Worm (Caenorhabditis elegans): Measurements from ENCODE around the gene Y37E11AL.3.

DNA sequence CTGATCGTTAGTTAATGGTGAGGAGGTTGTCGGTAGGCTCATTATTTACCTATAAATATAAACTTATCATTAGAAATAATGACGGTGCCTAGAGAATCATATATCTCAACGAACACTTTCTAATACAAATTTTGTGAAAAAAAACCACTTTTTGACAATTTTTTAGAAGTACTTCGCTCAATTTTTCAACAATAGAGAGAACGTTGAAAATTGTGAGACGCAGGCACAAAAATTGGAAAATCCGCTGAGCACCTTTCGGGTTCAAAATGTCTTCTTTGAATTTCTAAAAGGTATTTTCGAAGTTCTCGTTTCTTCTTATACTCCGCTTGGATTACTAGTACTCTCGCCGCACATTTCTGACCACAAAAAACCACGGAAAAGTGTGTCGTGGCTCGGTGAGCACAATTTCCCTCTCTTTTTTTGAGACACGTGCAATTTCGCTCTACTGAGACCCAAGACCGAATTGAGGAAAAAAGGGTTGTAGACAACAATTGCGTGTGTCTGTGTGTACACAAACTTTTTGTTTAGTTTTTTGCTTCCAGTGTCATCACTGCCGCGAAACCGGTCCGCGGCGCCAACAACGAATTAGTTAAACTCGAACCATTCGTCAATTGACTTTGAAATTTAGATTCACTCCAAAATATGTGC is 46.2 kb downstream of the Y37E11AL.3 start, which contains the start of gene nape-1:
- no peak for TF ChIP-seq ama-1 (optimal IDR thresholded peaks at IDR 0.05)
- no peak for TF ChIP-seq pha-4 (tag; optimal IDR thresholded peaks at IDR 0.05)
- TF ChIP-seq hlh-30 (tag; optimal IDR thresholded peaks at IDR 0.05; ENCODE audit: insufficient read depth): no peak
- no peak for TF ChIP-seq ceh-9 (tag; optimal IDR thresholded peaks at IDR 0.05)
- TF ChIP-seq ceh-19 (GFP tag; optimal IDR thresholded peaks at IDR 0.05): no peak
- TF ChIP-seq fkh-10 (GFP tag; optimal IDR thresholded peaks at IDR 0.05): no peak
- TF ChIP-seq tbx-7 (tag; optimal IDR thresholded peaks at IDR 0.05): no peak
- no peak for TF ChIP-seq che-1 (tag; optimal IDR thresholded peaks at IDR 0.05)
- no peak for TF ChIP-seq ceh-14 (tag; optimal IDR thresholded peaks at IDR 0.05)
- TF ChIP-seq nhr-11 (tag; optimal IDR thresholded peaks at IDR 0.05): no peak
- no peak for TF ChIP-seq unc-42 (tag; optimal IDR thresholded peaks at IDR 0.05)
- no peak for TF ChIP-seq T23F11.4 (GFP tag; optimal IDR thresholded peaks at IDR 0.05)
- TF ChIP-seq nfya-1 (tag; optimal IDR thresholded peaks at IDR 0.05): no peak
- TF ChIP-seq fax-1 (tag; optimal IDR thresholded peaks at IDR 0.05): no peak
